Worm (Caenorhabditis elegans) whole organism, L1 larva: ENCODE data around the gene K02D10.1.

Experiments
- F16B12.6 ChIP-seq: fragments of 150-350 bp; optimal IDR thresholded peaks from 2 replicates; lab custom pipeline; 2014; ENCODE audit warnings: missing biosample characterization, missing genetic modification characterization
- aly-2 ChIP-seq: fragments of 150-350 bp; optimal IDR thresholded peaks from 2 replicates; lab custom pipeline; 2014; ENCODE audit warnings: missing biosample characterization, missing genetic modification characterization
- ceh-8 ChIP-seq: fragments of 200-800 bp; sonication (Bioruptor generic); optimal IDR thresholded peaks from 2 replicates; lab custom pipeline; 2018; ENCODE audit warnings: mild to moderate bottlenecking, missing genetic modification characterization, moderate library complexity, missing compliant biosample characterization
- elt-3 ChIP-seq, 6 experiments: fragments of 150-350 bp in 1 of 6; sonication (generic microtip); optimal IDR thresholded peaks; 2 replicates each; lab custom pipeline; 2017 to 2018; ENCODE audit warnings: missing biosample characterization in 6 of 6, missing genetic modification characterization in 6 of 6, inconsistent platforms in 1 of 6
- fos-1 ChIP-seq: fragments of 150-350 bp; optimal IDR thresholded peaks from 2 replicates; lab custom pipeline; 2014; ENCODE audit warnings: missing biosample characterization, missing genetic modification characterization
- lin-13 ChIP-seq: fragments of 150-350 bp; optimal IDR thresholded peaks from 2 replicates; lab custom pipeline; 2014; ENCODE audit warnings: missing biosample characterization, missing genetic modification reagents, missing genetic modification characterization
- lin-15B ChIP-seq: fragments of 150-350 bp; sonication (generic microtip); optimal IDR thresholded peaks from 3 replicates; lab custom pipeline; 2014; ENCODE audit warnings: missing biosample characterization, missing genetic modification characterization
- lin-39 ChIP-seq: fragments of 150-350 bp; optimal IDR thresholded peaks from 2 replicates; lab custom pipeline; 2014; ENCODE audit warnings: missing biosample characterization, missing genetic modification reagents, missing genetic modification characterization
- mdl-1 ChIP-seq, 2 experiments: fragments of 150-350 bp; optimal IDR thresholded peaks; 2 replicates each; lab custom pipeline; 2014 to 2017; ENCODE audit warnings: missing biosample characterization in 2 of 2, missing genetic modification characterization in 2 of 2, inconsistent platforms in 1 of 2
- nhr-11 ChIP-seq: fragments of 150-350 bp; optimal IDR thresholded peaks from 2 replicates; lab custom pipeline; 2014; ENCODE audit warnings: missing biosample characterization, missing genetic modification characterization
- nhr-19 ChIP-seq: fragments of 200-800 bp; sonication (Bioruptor generic); conservative IDR thresholded peaks from 2 replicates; pipeline ENCODE4 v1.3.6; 2022; ENCODE audit warnings: missing genetic modification characterization, missing compliant biosample characterization
- ztf-11 ChIP-seq, 2 experiments: sonication (generic microtip); optimal IDR thresholded peaks; 2 replicates each; lab custom pipeline; 2016 to 2017; ENCODE audit warnings: missing genetic modification characterization in 2 of 2, missing biosample characterization in 1 of 2, missing compliant biosample characterization in 1 of 2

ce11 chrIII:8788690-8789089 lies 19.4 kb downstream of the K02D10.1 start:
- TF ChIP-seq F16B12.6 (no peak), ztf-11 (tag; optimal IDR thresholded peaks at IDR 0.05; lab: Kevin White, UChicago) (no peak), nhr-11 (tag; lab: Kevin White, UChicago) (no peak), ceh-8 (GFP tag; lab: Kevin White, UChicago) (no peak), lin-15B (tag; lab: Kevin White, UChicago) (no peak), nhr-19 (GFP tag; lab: Robert Waterston, UW) (no peak), fos-1 (tag; lab: Kevin White, UChicago) (no peak), mdl-1 (tag; optimal IDR thresholded peaks at IDR 0.05; lab: Kevin White, UChicago) (no peak), lin-13 (no peak), aly-2 (tag; lab: Kevin White, UChicago) (no peak), elt-3 (tag; optimal IDR thresholded peaks at IDR 0.05; lab: Kevin White, UChicago) (no peak), lin-39 (tag; lab: Kevin White, UChicago) (no peak)
